Worm (Caenorhabditis elegans): ENCODE results near the gene hrpl-1.
A peak's percentile ranks its signal among the peaks of the same experiment; 100 is the strongest.

The hrpl-1 gene

DNA sequence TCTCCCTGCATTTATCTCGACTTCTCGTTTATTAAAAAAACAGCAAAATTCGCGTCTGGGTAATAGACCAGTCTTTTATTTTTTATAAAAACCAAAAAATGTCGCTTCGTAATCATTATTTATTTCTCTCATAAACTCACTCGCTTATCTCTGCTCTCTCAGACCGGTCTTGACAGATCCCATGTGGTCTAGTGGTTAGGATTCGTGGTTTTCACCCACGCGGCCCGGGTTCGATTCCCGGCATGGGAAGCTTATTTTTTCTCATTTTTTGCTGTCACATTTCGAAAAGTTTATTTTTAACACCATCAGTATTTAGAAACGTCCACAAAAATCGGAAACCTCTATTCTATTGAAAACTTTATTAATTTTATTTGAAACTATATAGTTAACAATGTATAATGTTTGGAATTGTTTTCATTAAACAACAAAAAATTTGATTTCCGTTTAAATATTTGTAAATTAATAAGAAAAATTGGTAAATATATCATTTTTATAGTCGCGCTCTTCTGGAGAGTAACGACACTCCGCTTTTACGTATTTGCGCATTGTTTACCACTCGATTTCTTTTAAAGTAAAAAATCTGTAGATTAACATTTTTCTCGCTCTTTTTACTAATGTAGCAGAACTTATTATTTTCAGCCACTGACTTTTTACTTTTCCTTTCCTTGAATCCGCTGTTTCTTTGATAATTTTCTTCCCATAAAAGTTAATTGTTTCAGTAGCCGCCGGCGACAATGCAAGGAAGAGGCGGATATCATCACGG lies at the start of gene hrpl-1:
TSS of gene hrpl-1 (plus strand) at position 713 of the 763 bp plus-strand sequence.
- TF ChIP-seq F13H6.1 (tag; optimal IDR thresholded peaks at IDR 0.05) (no peak), elt-1 (tag; optimal IDR thresholded peaks at IDR 0.05) (no peak), lsy-2 (tag; optimal IDR thresholded peaks at IDR 0.05) (peak in 1 of 2 experiments; percentile 19), C34F6.9 (tag; optimal IDR thresholded peaks at IDR 0.05) (peak; percentile 23), fos-1 (tag; optimal IDR thresholded peaks at IDR 0.05) (peak; percentile 40), alr-1 (tag; optimal IDR thresholded peaks at IDR 0.05) (no peak), unc-55 (GFP tag; optimal IDR thresholded peaks at IDR 0.05) (peak; percentile 26), lin-13 (GFP tag; optimal IDR thresholded peaks at IDR 0.05) (no peak), sma-3 (GFP tag; optimal IDR thresholded peaks at IDR 0.05) (peak; percentile 33), sma-9 (GFP tag; optimal IDR thresholded peaks at IDR 0.05) (peak; percentile 29), sma-9 (tag; optimal IDR thresholded peaks at IDR 0.05) (no peak)

DNA sequence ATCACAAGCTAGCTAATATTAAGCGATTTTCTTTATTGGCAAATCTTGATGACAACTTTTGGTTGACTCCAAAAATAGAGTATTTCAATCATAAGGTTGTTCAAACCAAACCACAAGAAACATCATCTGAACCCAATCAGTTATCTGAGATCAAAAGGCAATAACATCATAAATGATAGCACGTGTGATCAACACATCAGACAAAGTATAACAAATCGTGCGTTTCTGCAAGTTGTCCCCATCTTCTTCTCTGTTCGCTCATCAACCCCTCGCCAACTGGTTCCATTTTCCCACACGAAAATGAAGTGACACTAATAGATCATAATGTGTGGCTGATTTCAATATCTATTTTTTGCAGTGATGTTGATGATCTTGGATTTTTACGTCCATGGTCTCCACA lies 49.2 kb upstream of the hrpl-1 start:
- TF ChIP-seq elt-1 (tag; optimal IDR thresholded peaks at IDR 0.05) (no peak), dmd-4 (tag; optimal IDR thresholded peaks at IDR 0.05) (no peak), ZK546.5 (tag; optimal IDR thresholded peaks at IDR 0.05) (no peak), fos-1 (tag; optimal IDR thresholded peaks at IDR 0.05) (peak; percentile 43), nhr-129 (tag; optimal IDR thresholded peaks at IDR 0.05) (peak; percentile 87), egl-27 (tag; optimal IDR thresholded peaks at IDR 0.05) (peak; percentile 97), C34F6.9 (tag; optimal IDR thresholded peaks at IDR 0.05) (peak; percentile 29), crh-2 (tag; optimal IDR thresholded peaks at IDR 0.05) (peak; percentile 61), ztf-4 (tag; optimal IDR thresholded peaks at IDR 0.05) (peak; percentile 16), ztf-11 (tag; optimal IDR thresholded peaks at IDR 0.05) (no peak), ztf-1 (GFP tag; conservative IDR thresholded peaks at IDR 0.05) (no peak), ceh-82 (tag; optimal IDR thresholded peaks at IDR 0.05) (no peak), sma-9 (GFP tag; optimal IDR thresholded peaks at IDR 0.05) (peak; percentile 97), sma-9 (tag; optimal IDR thresholded peaks at IDR 0.05) (no peak), ama-1 (optimal IDR thresholded peaks at IDR 0.05) (peak; percentile 65), mdl-1 (tag; optimal IDR thresholded peaks at IDR 0.05) (peak; percentile 59 to 81), sma-3 (GFP tag; optimal IDR thresholded peaks at IDR 0.05) (peak; percentile 82), nhr-6 (tag; optimal IDR thresholded peaks at IDR 0.05) (peak; percentile 56), gmeb-1 (tag; optimal IDR thresholded peaks at IDR 0.05) (peak; percentile 30), lin-11 (tag; optimal IDR thresholded peaks at IDR 0.05) (no peak), unc-62 (GFP tag; optimal IDR thresholded peaks at IDR 0.05) (no peak), blmp-1 (tag; optimal IDR thresholded peaks at IDR 0.05; ENCODE audit: insufficient read depth) (peak; percentile 90), nhr-21 (tag; optimal IDR thresholded peaks at IDR 0.05) (peak; percentile 91), Y55F3AM.14 (GFP tag; optimal IDR thresholded peaks at IDR 0.05) (peak; percentile 89), lsy-2 (tag; optimal IDR thresholded peaks at IDR 0.05) (peak in 1 of 2 experiments; percentile 63), nhr-25 (tag; optimal IDR thresholded peaks at IDR 0.05) (peak; percentile 90)

DNA sequence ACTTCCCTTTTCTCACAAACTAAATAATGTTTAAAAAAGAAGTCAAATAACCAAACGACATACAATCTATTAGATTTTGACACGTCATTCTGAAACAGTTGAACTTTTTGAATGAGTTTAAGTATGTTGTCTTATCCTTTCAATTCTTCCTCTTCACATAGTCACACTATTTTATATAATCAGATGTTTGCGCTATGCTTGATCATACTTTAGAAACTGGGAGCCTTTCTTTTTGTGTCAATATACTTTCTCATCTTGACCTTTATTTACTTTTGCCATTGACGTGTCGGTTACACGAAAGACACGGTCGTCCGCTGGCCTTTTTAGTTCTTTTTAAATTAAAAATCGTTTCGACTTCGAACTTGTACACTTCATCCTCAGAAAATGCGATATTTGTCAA lies 46.6 kb upstream of the hrpl-1 start, which contains the start of gene C04A2.15:
TSS of gene C04A2.15 (plus strand) at position 299 of the 400 bp plus-strand sequence.
- TF ChIP-seq F13H6.1 (tag; optimal IDR thresholded peaks at IDR 0.05) = peak; percentile 42
- TF ChIP-seq unc-39 (tag; optimal IDR thresholded peaks at IDR 0.05) = no peak

DNA sequence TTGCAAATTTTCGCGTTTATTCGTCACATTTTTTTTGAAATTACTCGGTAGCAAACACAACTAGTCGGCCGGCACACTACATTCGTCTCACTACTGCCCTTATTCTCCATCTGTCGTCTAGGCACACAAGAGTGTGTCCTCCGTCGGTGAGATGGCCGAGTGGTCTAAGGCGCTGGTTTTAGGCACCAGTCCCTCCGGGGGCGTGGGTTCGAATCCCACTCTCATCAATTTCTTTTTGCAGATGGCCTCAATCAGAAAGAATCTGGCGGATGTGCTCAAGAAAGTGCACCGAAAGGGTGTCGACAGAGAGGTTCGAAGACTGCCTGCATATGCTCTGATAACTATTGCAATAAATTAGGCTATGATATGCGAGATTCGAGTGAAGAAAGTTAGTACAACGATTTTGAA lies 45.5 kb upstream of the hrpl-1 start:
- TF ChIP-seq ZK546.5 (tag; optimal IDR thresholded peaks at IDR 0.05) (no peak), ama-1 (optimal IDR thresholded peaks at IDR 0.05) (peak; percentile 28), Y55F3AM.14 (GFP tag; optimal IDR thresholded peaks at IDR 0.05) (peak; percentile 47), unc-55 (GFP tag; optimal IDR thresholded peaks at IDR 0.05) (peak; percentile 69), gmeb-1 (tag; optimal IDR thresholded peaks at IDR 0.05) (peak; percentile 37), nhr-6 (tag; optimal IDR thresholded peaks at IDR 0.05) (no peak), elt-1 (tag; optimal IDR thresholded peaks at IDR 0.05) (no peak), sma-3 (GFP tag; optimal IDR thresholded peaks at IDR 0.05) (peak; percentile 59), fos-1 (tag; optimal IDR thresholded peaks at IDR 0.05) (peak; percentile 59), nhr-10 (tag; optimal IDR thresholded peaks at IDR 0.05) (no peak), nhr-21 (tag; optimal IDR thresholded peaks at IDR 0.05) (peak; percentile 75), R02D3.7 (tag; optimal IDR thresholded peaks at IDR 0.05) (no peak), F13H6.1 (tag; optimal IDR thresholded peaks at IDR 0.05) (peak; percentile 73), blmp-1 (tag; optimal IDR thresholded peaks at IDR 0.05; ENCODE audit: insufficient read depth) (no peak), peb-1 (tag; optimal IDR thresholded peaks at IDR 0.05) (no peak), nhr-129 (tag; optimal IDR thresholded peaks at IDR 0.05) (peak; percentile 88), lsy-2 (tag; optimal IDR thresholded peaks at IDR 0.05) (peak; percentile 49 to 63), C34F6.9 (tag; optimal IDR thresholded peaks at IDR 0.05) (peak; percentile 73), mdl-1 (tag; optimal IDR thresholded peaks at IDR 0.05) (peak in 1 of 2 experiments; percentile 23), lin-11 (tag; optimal IDR thresholded peaks at IDR 0.05) (peak; percentile 71), ztf-11 (tag; optimal IDR thresholded peaks at IDR 0.05) (no peak), ztf-4 (tag; optimal IDR thresholded peaks at IDR 0.05) (peak; percentile 11), nhr-237 (tag; optimal IDR thresholded peaks at IDR 0.05) (no peak), nhr-25 (tag; optimal IDR thresholded peaks at IDR 0.05) (peak; percentile 50), crh-2 (tag; optimal IDR thresholded peaks at IDR 0.05) (peak; percentile 80), zag-1 (tag; optimal IDR thresholded peaks at IDR 0.05) (peak; percentile 26), ceh-82 (tag; optimal IDR thresholded peaks at IDR 0.05) (no peak), lin-13 (GFP tag; optimal IDR thresholded peaks at IDR 0.05) (peak; percentile 64), egl-27 (tag; optimal IDR thresholded peaks at IDR 0.05) (peak; percentile 82), unc-39 (tag; optimal IDR thresholded peaks at IDR 0.05) (peak; percentile 15), sma-9 (GFP tag; optimal IDR thresholded peaks at IDR 0.05) (peak; percentile 76), sma-9 (tag; optimal IDR thresholded peaks at IDR 0.05) (no peak)

Measured in whole organism, L2 larva.